Worm (Caenorhabditis elegans): Measurements from ENCODE around the gene F52G2.3.

DNA sequence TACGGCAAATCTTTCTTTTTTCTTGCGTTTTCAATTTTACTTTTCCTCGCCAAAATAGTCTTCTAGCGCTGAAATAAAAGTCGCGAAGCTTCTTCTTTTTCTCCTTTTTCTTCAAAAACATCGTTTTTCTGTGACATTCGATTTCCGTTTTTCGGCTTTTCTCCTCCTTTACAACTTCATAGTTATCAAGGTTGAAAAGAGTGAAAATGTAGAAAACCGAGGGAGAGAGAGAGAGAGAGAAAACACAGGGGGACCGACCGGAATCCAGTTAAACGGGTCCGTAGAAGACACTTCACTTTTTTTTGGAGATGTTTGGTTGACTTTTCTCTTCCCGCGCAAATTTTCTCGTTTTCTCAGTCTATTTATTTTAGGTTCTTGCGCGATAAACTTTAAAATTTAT, 16.3 kb upstream of the F52G2.3 start:
- no peak for TF ChIP-seq nhr-129 (tag; optimal IDR thresholded peaks at IDR 0.05)
- no peak for TF ChIP-seq unc-62 (GFP tag; optimal IDR thresholded peaks at IDR 0.05)
- no peak for TF ChIP-seq mbf-1 (tag; optimal IDR thresholded peaks at IDR 0.05)
- no peak for TF ChIP-seq Y55F3AM.14 (GFP tag; optimal IDR thresholded peaks at IDR 0.05)
- TF ChIP-seq crh-2 (tag; optimal IDR thresholded peaks at IDR 0.05) = no peak
- no peak for TF ChIP-seq elt-1 (tag; optimal IDR thresholded peaks at IDR 0.05)

Data from whole organism, L2 larva.